Worm (Caenorhabditis elegans) whole organism, dauer: ENCODE data around the gene baf-1.

Experiments
- unc-62 ChIP-seq: sonication (generic microtip); optimal IDR thresholded peaks from 2 replicates; lab custom pipeline; 2017; ENCODE audit warnings: missing biosample characterization, missing genetic modification reagents, missing genetic modification characterization

Gene baf-1

DNA sequence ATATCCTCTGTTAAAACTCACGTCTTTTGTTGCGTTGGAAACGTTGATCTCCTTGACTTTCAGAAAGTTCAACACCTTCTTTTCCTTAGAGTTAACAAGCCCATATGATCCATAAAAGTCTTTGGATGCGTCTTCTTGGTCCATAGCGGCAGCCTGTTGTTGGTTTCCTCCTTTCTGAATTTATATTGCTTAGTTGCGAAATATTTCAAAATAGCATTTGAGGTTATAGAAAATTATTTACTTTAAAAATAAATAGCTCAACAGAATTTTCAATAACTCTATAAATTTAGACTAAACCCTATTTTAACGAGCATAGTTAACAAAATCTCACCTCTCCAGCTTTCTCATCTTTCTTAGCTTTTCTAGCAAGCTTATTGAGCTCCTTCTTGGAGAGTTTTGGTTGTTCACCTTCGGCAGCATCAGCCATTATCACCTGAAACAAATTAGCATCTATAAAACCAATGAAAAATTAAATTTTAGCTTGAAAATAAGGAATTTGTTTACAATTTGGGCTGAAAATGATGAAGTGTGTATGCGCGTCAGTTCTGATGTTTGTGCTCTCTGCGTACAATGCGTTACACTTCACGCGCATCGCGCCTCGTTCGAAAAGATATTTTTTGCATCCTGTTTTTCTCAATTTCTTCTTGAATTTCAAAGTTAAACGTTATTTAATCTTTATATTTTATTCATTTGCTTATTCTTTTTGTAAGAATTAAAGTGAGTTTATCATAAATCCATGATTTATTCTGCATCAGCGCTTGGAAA is 23.7 kb downstream of the baf-1 start, which contains the start of the genes dars-1 and ctr-9:
dars-1 (minus strand) TSS at position 433 of the 765 bp plus-strand sequence.
ctr-9 (plus strand) TSS at position 614 of the 765 bp plus-strand sequence.
- no peak for TF ChIP-seq unc-62 (GFP tag; lab: Kevin White, UChicago)

DNA sequence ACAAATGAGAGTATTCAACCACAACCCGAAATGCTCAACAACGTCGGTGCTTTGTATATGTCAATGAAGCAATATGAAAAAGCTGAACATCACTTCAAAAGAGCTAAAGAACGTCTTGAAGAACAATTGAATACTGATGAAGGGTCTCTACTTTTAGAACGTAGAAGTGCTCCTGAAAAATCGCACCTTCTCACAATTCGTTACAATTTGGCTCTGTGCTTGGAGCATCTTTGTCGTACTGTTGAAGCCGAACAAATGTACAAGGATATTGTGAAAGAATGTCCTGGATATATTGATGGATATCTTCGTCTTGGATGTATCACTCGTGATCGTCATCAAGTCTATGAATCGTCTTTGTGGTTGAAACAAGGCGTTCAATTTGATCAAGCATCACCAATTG is 26.9 kb downstream of the baf-1 start:
- TF ChIP-seq unc-62 (GFP tag; lab: Kevin White, UChicago), result no peak

DNA sequence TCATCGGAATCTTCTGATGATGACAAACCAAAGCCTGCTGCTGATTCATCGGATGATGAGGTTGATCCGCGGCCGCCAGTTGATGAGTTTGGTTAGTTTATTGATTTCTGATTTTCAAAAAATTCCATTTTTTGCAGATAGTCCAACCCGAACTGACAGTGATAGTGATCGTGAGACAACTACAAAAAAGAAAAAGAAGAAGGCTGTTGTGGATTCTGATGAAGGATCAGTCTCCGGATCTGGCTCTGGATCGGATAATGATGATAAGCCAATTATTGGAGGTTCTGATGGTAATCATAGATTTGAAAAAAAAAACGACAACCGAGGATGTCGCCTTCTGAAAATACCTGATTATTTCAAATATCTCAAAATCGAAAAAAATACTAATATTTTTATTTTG is 28.8 kb downstream of the baf-1 start:
- no peak for TF ChIP-seq unc-62 (GFP tag; lab: Kevin White, UChicago)

DNA sequence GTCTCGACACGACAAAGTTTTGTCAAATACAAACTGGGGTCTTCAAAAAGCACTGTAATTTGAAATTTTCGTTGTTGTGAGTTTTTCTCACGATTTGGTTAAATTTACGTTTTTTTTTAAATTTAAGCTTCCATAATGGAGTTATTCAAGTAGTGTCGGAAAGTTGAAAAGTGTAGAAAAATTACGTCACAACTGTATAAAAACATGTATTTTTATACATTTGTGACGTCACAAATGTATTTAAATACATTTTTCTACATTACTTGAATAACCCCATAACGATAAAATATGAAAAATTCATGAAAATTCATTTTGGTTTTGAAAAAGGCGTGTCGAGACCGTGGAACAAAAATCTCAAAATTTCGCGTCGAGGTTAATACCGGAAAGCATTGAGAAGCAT is 30.1 kb downstream of the baf-1 start:
- TF ChIP-seq unc-62 (GFP tag; lab: Kevin White, UChicago), result no peak

DNA sequence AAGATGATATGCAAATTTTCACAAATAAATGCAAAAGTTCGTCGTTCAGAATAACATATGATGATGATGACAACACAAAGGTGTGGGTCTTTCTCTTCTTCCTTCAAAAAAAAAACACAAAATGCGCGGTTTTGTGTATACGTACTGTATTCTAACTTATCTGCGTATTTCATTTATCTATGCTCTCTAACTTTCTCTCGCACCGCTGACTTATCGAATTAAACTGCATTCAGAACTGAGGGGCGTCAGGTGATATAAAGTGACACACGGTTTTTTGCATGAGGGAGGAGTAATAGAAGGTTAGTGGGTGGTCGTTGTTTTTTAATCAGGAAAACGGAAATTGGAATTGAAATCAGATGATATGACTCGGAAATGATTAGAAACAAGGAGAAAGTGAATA is 33.0 kb downstream of the baf-1 start, which contains the start of gene sod-4:
sod-4 (minus strand) TSS at position 109 of the 400 bp plus-strand sequence.
- no peak for TF ChIP-seq unc-62 (GFP tag; lab: Kevin White, UChicago)

DNA sequence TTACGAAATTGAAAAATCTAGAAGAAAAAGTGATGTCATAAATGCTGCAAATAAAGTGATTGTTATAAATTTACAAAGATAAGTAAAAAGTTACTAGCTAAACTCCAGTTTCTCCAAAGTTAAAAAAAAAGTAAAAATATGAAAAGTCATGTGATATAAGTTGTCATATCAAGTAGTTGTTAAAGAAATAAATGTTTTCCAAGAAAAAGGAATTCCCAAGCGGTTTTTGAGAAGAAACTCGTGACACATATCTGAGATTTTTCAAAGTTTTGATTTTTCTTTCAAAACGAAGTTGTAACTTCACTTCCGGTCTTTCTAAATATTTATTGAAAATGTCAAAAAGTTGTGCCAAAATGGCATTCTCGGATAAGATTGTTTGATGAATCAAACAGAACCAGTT is 33.8 kb downstream of the baf-1 start:
- TF ChIP-seq unc-62 (GFP tag; lab: Kevin White, UChicago), result no peak

DNA sequence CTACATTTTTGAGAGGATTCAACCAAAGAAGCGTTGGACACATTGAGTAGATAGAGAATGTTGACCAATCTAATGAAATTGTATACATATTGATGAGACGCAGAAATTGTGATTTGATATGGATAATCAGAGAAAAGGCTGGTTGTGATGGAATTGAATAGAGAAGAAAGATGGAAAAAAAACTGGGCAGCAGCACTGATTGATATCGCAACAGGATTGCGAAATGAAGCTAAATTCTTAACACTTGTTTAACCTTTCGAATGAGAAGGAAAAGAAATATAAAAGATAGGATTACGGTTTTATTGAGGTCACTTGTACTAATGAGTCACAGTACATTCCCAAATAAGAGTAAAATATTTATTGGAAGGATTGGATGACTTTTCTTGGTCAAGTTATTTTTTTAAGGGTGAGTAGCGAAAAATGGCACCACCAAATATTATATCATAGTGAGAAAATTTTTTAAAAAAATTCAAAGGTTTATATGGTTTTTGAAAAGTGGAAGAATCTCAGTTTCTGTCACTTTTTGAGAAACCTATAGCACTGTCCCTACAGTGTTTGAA is 35.0 kb downstream of the baf-1 start:
- TF ChIP-seq unc-62 (GFP tag; lab: Kevin White, UChicago), result no peak

DNA sequence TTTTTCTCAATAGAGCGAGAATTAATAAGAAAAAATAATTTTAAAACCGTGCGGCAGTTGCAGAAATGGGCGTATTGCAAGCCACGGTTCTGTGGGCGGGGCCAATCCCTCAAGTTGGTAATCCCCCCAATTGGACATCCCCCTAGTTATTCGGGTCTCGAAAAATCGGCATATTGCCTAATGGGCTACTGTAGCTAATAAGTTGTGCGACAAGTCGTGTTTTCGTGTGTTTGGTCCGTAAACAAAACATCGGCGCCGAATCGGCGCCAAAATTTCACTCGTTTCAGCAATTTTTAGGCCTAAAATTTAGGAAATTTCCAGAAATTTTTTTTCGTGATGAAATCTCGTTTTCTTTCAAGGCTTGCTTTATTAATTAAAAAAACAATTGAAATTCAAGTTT is 37.1 kb downstream of the baf-1 start:
- no peak for TF ChIP-seq unc-62 (GFP tag; lab: Kevin White, UChicago)

DNA sequence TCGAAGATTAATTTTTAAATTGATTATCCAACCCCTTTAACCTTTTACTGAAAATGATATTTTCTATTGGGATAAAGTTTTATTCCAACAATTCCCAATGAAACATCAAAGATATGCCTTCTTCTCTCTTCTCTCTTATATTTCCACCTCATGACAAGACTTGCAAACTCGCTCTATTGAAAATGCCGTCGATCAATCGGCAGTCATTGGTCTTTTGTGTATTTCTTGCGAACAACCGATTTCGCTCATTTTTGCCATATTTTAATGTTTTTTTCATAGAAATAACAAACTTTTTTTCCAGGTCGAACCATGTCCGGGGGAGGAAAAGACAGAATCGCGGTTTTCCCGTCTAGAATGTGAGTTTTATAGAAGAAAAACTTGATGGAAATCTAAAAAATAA is 40.5 kb downstream of the baf-1 start, which contains the start of gene vha-14:
vha-14 (plus strand) TSS at position 302 of the 400 bp plus-strand sequence.
- TF ChIP-seq unc-62 (GFP tag; lab: Kevin White, UChicago), result no peak

DNA sequence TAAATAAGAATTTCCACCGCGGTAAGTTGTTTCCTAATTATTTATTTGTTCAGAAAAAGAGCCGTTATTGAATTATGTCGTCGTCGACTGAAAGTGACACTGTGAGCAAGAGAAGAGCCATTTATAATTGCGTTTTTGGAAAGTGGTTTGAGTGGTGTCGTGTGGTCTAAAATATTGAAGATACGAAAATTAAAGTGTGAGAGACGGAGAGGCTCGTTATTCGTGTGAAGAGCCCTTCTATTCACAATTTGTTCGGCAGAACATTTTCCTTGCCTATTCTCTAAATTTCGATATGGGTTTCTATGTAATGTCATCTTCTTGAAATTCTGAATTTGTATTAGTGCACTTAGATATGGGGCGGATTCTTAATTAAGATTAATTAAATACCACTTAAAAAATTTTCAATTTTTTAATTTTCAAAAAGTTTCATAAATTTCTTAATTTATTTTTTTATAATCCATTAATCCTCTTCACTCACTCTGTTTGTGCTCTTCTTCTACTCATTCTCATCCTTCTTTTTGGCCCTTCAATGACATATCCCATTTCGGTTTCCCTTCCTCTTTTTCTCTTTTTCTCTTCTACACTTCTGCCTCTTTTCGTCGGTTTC is 42.6 kb downstream of the baf-1 start:
- TF ChIP-seq unc-62 (GFP tag; lab: Kevin White, UChicago), result no peak

DNA sequence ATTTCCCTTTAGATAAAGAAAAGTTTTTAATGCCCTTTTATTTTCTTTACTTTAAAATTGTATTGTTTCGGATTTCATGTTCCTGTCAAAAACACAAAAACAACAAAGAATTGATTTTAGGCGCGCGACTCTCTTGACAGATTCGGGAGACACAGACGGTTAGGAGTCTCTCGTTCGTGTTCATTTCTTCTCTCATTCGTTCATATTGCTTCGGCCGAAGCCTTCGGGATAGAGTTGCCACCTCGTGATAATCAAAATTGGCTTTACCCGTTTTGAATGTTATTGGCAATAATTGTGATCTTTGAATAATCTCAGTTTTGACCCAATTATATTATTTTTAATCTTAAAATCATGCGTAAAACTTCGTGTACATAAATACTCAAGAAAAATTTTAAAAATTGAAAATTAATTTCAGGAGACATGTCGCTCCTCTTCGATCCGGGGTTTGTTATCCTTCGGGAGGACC is 43.8 kb downstream of the baf-1 start, which contains the start of gene F55H2.5:
F55H2.5 (plus strand) TSS at position 416 of the 466 bp plus-strand sequence.
- no peak for TF ChIP-seq unc-62 (GFP tag; lab: Kevin White, UChicago)

DNA sequence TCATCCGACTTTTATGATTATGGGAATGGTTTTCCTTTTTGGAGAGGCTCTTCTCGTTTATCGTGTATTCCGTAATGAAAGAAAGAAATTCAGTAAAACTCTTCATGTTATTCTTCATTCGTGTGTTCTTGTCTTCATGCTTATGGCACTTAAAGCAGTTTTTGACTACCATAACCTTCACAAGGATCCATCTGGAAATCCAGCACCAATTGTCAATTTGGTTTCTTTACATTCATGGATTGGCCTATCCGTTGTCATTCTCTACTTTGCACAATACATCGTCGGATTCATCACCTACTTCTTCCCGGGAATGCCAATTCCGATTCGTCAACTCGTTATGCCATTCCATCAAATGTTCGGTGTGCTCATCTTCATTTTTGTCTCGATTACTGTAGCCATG is 44.4 kb downstream of the baf-1 start:
- TF ChIP-seq unc-62 (GFP tag; lab: Kevin White, UChicago), result no peak

DNA sequence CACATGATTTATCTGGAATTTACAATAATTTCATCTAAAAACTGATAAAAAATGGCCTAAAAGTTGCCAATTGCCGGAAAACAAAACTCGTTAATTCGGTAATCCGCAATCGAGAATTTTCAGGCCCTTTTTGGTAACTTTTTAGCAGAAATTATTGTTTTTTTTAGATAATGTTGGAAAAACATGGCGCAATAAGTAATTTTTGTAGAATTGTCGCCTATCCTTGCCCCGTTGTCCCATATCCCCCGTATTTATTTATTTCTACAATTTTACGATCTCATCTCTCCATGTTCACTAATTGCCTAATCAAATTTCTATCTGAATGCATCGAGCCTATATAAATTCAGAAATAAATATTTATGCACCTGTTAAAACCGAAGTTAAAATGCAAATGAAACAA is 45.7 kb downstream of the baf-1 start:
- TF ChIP-seq unc-62 (GFP tag; lab: Kevin White, UChicago), result no peak

DNA sequence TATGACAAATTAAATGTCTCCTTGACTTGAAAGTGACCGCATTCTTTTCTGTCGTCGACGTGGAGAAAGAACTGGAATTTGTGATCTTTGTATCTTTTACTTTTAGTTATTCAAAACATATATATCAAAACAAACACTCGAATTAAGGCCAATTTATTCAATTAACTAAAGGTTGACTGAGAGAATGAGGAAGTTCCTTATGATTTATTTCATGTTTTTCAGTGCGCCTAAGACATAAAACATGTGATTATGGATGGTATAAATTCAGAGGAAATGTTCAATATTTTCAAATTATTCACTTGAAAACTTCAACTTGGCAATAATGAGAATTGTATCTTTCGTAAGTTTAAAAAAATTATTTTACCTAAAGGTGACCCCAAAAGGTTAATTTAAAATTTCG is 46.3 kb downstream of the baf-1 start, which contains the start of gene F55H2.8:
F55H2.8 (plus strand) TSS at position 301 of the 400 bp plus-strand sequence.
- TF ChIP-seq unc-62 (GFP tag; lab: Kevin White, UChicago), result no peak

DNA sequence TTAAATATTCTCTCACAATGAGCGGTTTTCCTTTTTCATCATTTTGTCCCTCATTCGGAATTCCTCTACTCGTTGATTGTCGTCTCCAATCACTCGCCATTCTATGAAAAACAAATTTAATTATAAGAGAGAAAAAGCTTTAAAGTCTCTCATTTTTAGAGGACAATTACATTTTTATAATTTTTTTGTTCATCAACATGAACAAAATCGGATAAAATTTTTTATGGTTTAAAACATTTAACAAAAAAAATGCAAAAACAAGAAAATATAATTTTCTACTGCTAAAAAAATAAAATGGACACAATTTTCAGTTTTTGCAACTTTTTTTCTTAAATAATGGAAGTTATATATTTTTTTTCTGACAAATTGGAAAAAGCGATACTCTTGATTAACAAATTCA is 48.9 kb downstream of the baf-1 start, which contains the start of gene F55H2.7:
F55H2.7 (minus strand) TSS at position 101 of the 400 bp plus-strand sequence.
- no peak for TF ChIP-seq unc-62 (GFP tag; lab: Kevin White, UChicago)
